Worm (Caenorhabditis elegans) whole organism, L1 larva: ENCODE results near the gene ZK354.8.
"Not testable (repeated sequence)": the region's sequence is repeated elsewhere in the genome, so short reads cannot be mapped to it uniquely, and the experiment has no call there.

Experiments used
- elt-3 ChIP-seq, 6 experiments: fragments of 150-350 bp in 1 of 6; sonication (generic microtip); optimal IDR thresholded peaks; 2 replicates each; lab custom pipeline; 2017 to 2018; ENCODE audit warnings: missing biosample characterization in 6 of 6, missing genetic modification characterization in 6 of 6, inconsistent platforms in 1 of 6
- nhr-237 ChIP-seq: fragments of 150-350 bp; optimal IDR thresholded peaks from 2 replicates; lab custom pipeline; 2014; ENCODE audit warnings: missing biosample characterization, missing genetic modification characterization

- TF ChIP-seq elt-3 (tag; optimal IDR thresholded peaks at IDR 0.05; lab: Kevin White, UChicago); nhr-237 (tag; lab: Kevin White, UChicago): not testable (repeated sequence)
Observed at ce11 chrIV:5261786-5262185, 44.2 kb downstream of the ZK354.8 start.
